Fruit fly (Drosophila melanogaster) whole organism: ENCODE measurements around the gene tal-3A.

Experiments used
- CG8478 ChIP-seq: fragments of >200 bp; optimal IDR thresholded peaks from 2 replicates; lab custom pipeline; 2018; ENCODE audit warnings: inconsistent platforms
- Dll ChIP-seq: fragments of >200 bp; optimal IDR thresholded peaks from 2 replicates; lab custom pipeline; 2017
- usp ChIP-seq: fragments of >200 bp; optimal IDR thresholded peaks from 2 replicates; lab custom pipeline; 2017; ENCODE audit warnings: missing biosample characterization, missing genetic modification characterization, mixed read lengths

DNA sequence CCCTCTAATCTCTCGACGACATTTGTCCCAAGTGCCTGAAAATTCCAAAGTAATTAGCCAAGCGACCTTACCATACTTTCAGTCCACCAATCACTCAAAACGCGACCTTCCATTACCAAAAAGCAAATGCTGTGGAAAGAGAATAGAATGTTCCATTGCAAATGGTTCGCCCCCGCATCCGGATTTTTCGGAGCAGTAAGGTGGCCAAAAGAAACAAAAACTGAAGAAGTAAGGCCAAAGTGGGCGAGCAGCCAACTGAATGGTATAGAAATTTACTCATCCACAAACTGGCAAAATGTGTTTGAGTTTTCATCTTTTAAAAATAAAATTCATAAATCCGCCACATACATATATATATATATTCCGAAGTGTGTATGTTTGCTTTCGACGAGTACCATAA, 39.6 kb upstream of the tal-3A start:
- TF ChIP-seq CG8478 (no peak), usp (GFP tag; lab: Kevin White, UChicago) (no peak), Dll (no peak)
